Worm (Caenorhabditis elegans) whole organism, L4 larva: ENCODE measurements around the gene lrpc-1.

Experiments
- D1046.2 ChIP-seq: fragments of 200-800 bp; sonication (Bioruptor generic); IDR thresholded peaks from 2 replicates; pipeline ENCODE4 v1.3.6; 2022; ENCODE audit warnings: missing genetic modification characterization, missing compliant biosample characterization
- F26F4.8 ChIP-seq: fragments of 200-800 bp; sonication (Bioruptor generic); conservative IDR thresholded peaks from 2 replicates; pipeline ENCODE4 v1.3.6; 2022; ENCODE audit warnings: missing genetic modification characterization, missing compliant biosample characterization
- T26A8.4 ChIP-seq: fragments of 200-800 bp; sonication (Bioruptor generic); IDR thresholded peaks from 2 replicates; pipeline ENCODE4 v1.3.6; 2022; ENCODE audit warnings: missing genetic modification characterization, missing compliant biosample characterization
- Y105C5A.15 ChIP-seq: fragments of 200-800 bp; sonication (Bioruptor generic); IDR thresholded peaks from 2 replicates; pipeline ENCODE4 v1.3.6; 2022; ENCODE audit warnings: missing genetic modification characterization, missing compliant biosample characterization
- Y75B8A.6 ChIP-seq: fragments of 200-800 bp; sonication (Bioruptor generic); IDR thresholded peaks from 2 replicates; pipeline ENCODE4 v1.3.6; 2022; ENCODE audit warnings: missing genetic modification reagents, missing genetic modification characterization, missing compliant biosample characterization
- aha-1 ChIP-seq: fragments of 150-350 bp; peaks from one replicate; lab custom pipeline; 2014; ENCODE audit warnings: missing biosample characterization, missing genetic modification characterization
- aly-2 ChIP-seq: sonication (generic microtip); optimal IDR thresholded peaks from 2 replicates; lab custom pipeline; 2018; ENCODE audit warnings: missing biosample characterization, missing genetic modification characterization
- ama-1 ChIP-seq: fragments of 150-350 bp; optimal IDR thresholded peaks from 2 replicates; lab custom pipeline; 2014; ENCODE audit warnings: inconsistent platforms, mixed read lengths
- ceh-28 ChIP-seq: fragments of 150-350 bp; optimal IDR thresholded peaks from 2 replicates; lab custom pipeline; 2014; ENCODE audit warnings: missing biosample characterization, missing genetic modification reagents, missing genetic modification characterization
- ceh-32 ChIP-seq: sonication (generic microtip); optimal IDR thresholded peaks from 2 replicates; lab custom pipeline; 2016; ENCODE audit warnings: mild to moderate bottlenecking, missing genetic modification characterization, missing compliant biosample characterization; ENCODE audit not compliant: poor library complexity
- ceh-62 ChIP-seq: sonication (generic microtip); optimal IDR thresholded peaks from 2 replicates; lab custom pipeline; 2017; ENCODE audit warnings: missing biosample characterization, missing genetic modification characterization
- ceh-82 ChIP-seq: sonication (generic microtip); optimal IDR thresholded peaks from 2 replicates; lab custom pipeline; 2017; ENCODE audit warnings: missing biosample characterization, missing genetic modification characterization
- ces-1 ChIP-seq: fragments of 150-350 bp; sonication (generic microtip); optimal IDR thresholded peaks from 4 replicates; lab custom pipeline; 2014; ENCODE audit warnings: missing biosample characterization, missing genetic modification reagents, missing genetic modification characterization
- daf-16 ChIP-seq, 3 experiments: sonication (generic microtip); optimal IDR thresholded peaks; 2 replicates each; lab custom pipeline; 2016 to 2017; ENCODE audit warnings: missing genetic modification characterization in 3 of 3, missing genetic modification reagents in 3 of 3, mild to moderate bottlenecking in 2 of 3, missing compliant biosample characterization in 2 of 3, missing biosample characterization in 1 of 3, moderate library complexity in 1 of 3
- dmd-8 ChIP-seq: fragments of 200-800 bp; sonication (Bioruptor generic); IDR thresholded peaks from 2 replicates; pipeline ENCODE4 v1.3.6; 2022; ENCODE audit warnings: missing genetic modification characterization, missing compliant biosample characterization
- dmd-9 ChIP-seq: fragments of 200-800 bp; sonication (Bioruptor generic); IDR thresholded peaks from 2 replicates; pipeline ENCODE4 v1.3.6; 2022; ENCODE audit warnings: missing genetic modification reagents, missing genetic modification characterization, missing compliant biosample characterization
- dpl-1 ChIP-seq: fragments of 150-350 bp; optimal IDR thresholded peaks from 2 replicates; lab custom pipeline; 2014; ENCODE audit warnings: missing biosample characterization, missing genetic modification reagents, missing genetic modification characterization
- dve-1 ChIP-seq: sonication (generic microtip); optimal IDR thresholded peaks from 2 replicates; lab custom pipeline; 2017; ENCODE audit warnings: antibody characterized with exemption, mild to moderate bottlenecking, missing genetic modification characterization, missing compliant biosample characterization; ENCODE audit not compliant: insufficient read depth
- egl-27 ChIP-seq: sonication (generic microtip); optimal IDR thresholded peaks from 3 replicates; lab custom pipeline; 2017; ENCODE audit warnings: missing biosample characterization, missing genetic modification reagents, missing genetic modification characterization
- fkh-10 ChIP-seq: fragments of 150-350 bp; optimal IDR thresholded peaks from 2 replicates; lab custom pipeline; 2014; ENCODE audit warnings: missing biosample characterization, missing genetic modification reagents, missing genetic modification characterization
- fos-1 ChIP-seq: fragments of 150-350 bp; optimal IDR thresholded peaks from 2 replicates; lab custom pipeline; 2014; ENCODE audit warnings: missing biosample characterization, missing genetic modification characterization
- gei-8 ChIP-seq: fragments of 200-800 bp; sonication (Bioruptor generic); optimal IDR thresholded peaks from 2 replicates; lab custom pipeline; 2018; ENCODE audit warnings: mild to moderate bottlenecking, missing genetic modification characterization, missing compliant biosample characterization
- lin-13 ChIP-seq: fragments of 150-350 bp; optimal IDR thresholded peaks from 2 replicates; lab custom pipeline; 2014; ENCODE audit warnings: missing biosample characterization, missing genetic modification reagents, missing genetic modification characterization
- lin-38 ChIP-seq: fragments of 200-800 bp; sonication (Bioruptor generic); IDR thresholded peaks from 2 replicates; pipeline ENCODE4 v1.3.6; 2022; ENCODE audit warnings: missing genetic modification reagents, missing genetic modification characterization, missing compliant biosample characterization
- lin-39 ChIP-seq: fragments of 150-350 bp; optimal IDR thresholded peaks from 2 replicates; lab custom pipeline; 2014; ENCODE audit warnings: missing biosample characterization, missing genetic modification reagents, missing genetic modification characterization
- lsy-2 ChIP-seq, 2 experiments: fragments of 150-350 bp in 1 of 2; sonication (generic microtip) in 1 of 2; optimal IDR thresholded peaks; 2 replicates each; lab custom pipeline; 2014 to 2017; ENCODE audit warnings: missing biosample characterization in 2 of 2, missing genetic modification characterization in 2 of 2
- madf-9 ChIP-seq: fragments of 200-800 bp; sonication (Bioruptor generic); conservative IDR thresholded peaks from 2 replicates; pipeline ENCODE4 v1.3.6; 2022; ENCODE audit warnings: missing genetic modification reagents, missing genetic modification characterization, missing compliant biosample characterization
- mdl-1 ChIP-seq, 2 experiments: fragments of 150-350 bp in 1 of 2; sonication (generic microtip) in 1 of 2; optimal IDR thresholded peaks; 2 replicates each; lab custom pipeline; 2014 to 2017; ENCODE audit warnings: missing biosample characterization in 2 of 2, missing genetic modification characterization in 2 of 2
- mep-1 ChIP-seq: fragments of 150-350 bp; sonication (generic microtip); optimal IDR thresholded peaks from 3 replicates; lab custom pipeline; 2014; ENCODE audit warnings: missing biosample characterization, missing genetic modification characterization
- mes-2 ChIP-seq: sonication (generic microtip); optimal IDR thresholded peaks from 2 replicates; lab custom pipeline; 2016; ENCODE audit warnings: missing genotype, mild to moderate bottlenecking, missing genetic modification characterization, missing compliant biosample characterization; ENCODE audit not compliant: poor library complexity, severe bottlenecking
- mxl-2 ChIP-seq: fragments of 200-800 bp; sonication (Bioruptor generic); conservative IDR thresholded peaks from 2 replicates; pipeline ENCODE4 v1.3.6; 2022; ENCODE audit warnings: missing genetic modification reagents, missing genetic modification characterization, missing compliant biosample characterization
- mxl-3 ChIP-seq: fragments of 200-800 bp; sonication (Bioruptor generic); optimal IDR thresholded peaks from 2 replicates; lab custom pipeline; 2018; ENCODE audit warnings: mild to moderate bottlenecking, missing genetic modification characterization, missing compliant biosample characterization
- nhr-102 ChIP-seq: sonication (generic microtip); optimal IDR thresholded peaks from 2 replicates; lab custom pipeline; 2016; ENCODE audit warnings: mild to moderate bottlenecking, missing genetic modification characterization, moderate library complexity, missing compliant biosample characterization
- nhr-11 ChIP-seq: fragments of 150-350 bp; optimal IDR thresholded peaks from 2 replicates; lab custom pipeline; 2014; ENCODE audit warnings: missing biosample characterization, missing genetic modification characterization
- nhr-111 ChIP-seq: fragments of 200-800 bp; sonication (Bioruptor generic); optimal IDR thresholded peaks from 2 replicates; lab custom pipeline; 2018; ENCODE audit warnings: mild to moderate bottlenecking, missing genetic modification characterization, missing compliant biosample characterization
- nhr-237 ChIP-seq: sonication (generic microtip); optimal IDR thresholded peaks from 2 replicates; lab custom pipeline; 2017; ENCODE audit warnings: missing biosample characterization, missing genetic modification characterization
- nhr-41 ChIP-seq: fragments of 200-800 bp; sonication (Bioruptor generic); IDR thresholded peaks from 2 replicates; pipeline ENCODE4 v1.3.6; 2022; ENCODE audit warnings: missing genetic modification reagents, missing genetic modification characterization, missing compliant biosample characterization
- nhr-42 ChIP-seq: fragments of 200-800 bp; sonication (Bioruptor generic); IDR thresholded peaks from 2 replicates; pipeline ENCODE4 v1.3.6; 2022; ENCODE audit warnings: missing genetic modification characterization, missing compliant biosample characterization
- nhr-77 ChIP-seq: fragments of 150-350 bp; optimal IDR thresholded peaks from 2 replicates; lab custom pipeline; 2014; ENCODE audit warnings: missing biosample characterization, missing genetic modification characterization
- php-3 ChIP-seq: fragments of 200-800 bp; sonication (Bioruptor generic); IDR thresholded peaks from 2 replicates; pipeline ENCODE4 v1.3.6; 2022; ENCODE audit warnings: missing genetic modification reagents, missing genetic modification characterization, missing compliant biosample characterization
- rbr-2 ChIP-seq: sonication (generic microtip); optimal IDR thresholded peaks from 2 replicates; lab custom pipeline; 2016; ENCODE audit warnings: missing genotype, missing genetic modification characterization, missing compliant biosample characterization
- saeg-2 ChIP-seq: fragments of 200-800 bp; sonication (Bioruptor generic); IDR thresholded peaks from 2 replicates; pipeline ENCODE4 v1.3.6; 2022; ENCODE audit warnings: missing genetic modification reagents, missing genetic modification characterization, missing compliant biosample characterization
- sdz-12 ChIP-seq: fragments of 200-800 bp; sonication (Bioruptor generic); optimal IDR thresholded peaks from 2 replicates; lab custom pipeline; 2018; ENCODE audit warnings: mild to moderate bottlenecking, missing genetic modification characterization, missing compliant biosample characterization
- set-16 ChIP-seq: fragments of 200-800 bp; sonication (Bioruptor generic); IDR thresholded peaks from 2 replicates; pipeline ENCODE4 v1.3.6; 2022; ENCODE audit warnings: missing genetic modification reagents, missing genetic modification characterization, missing compliant biosample characterization
- skn-1 ChIP-seq: fragments of 150-350 bp; optimal IDR thresholded peaks from 2 replicates; lab custom pipeline; 2014; ENCODE audit warnings: missing biosample characterization, missing genetic modification characterization
- snpc-1.2 ChIP-seq: fragments of 200-800 bp; sonication (Bioruptor generic); IDR thresholded peaks from 2 replicates; pipeline ENCODE4 v1.3.6; 2022; ENCODE audit warnings: missing genetic modification reagents, missing genetic modification characterization, missing compliant biosample characterization
- snpc-4 ChIP-seq: fragments of 150-350 bp; optimal IDR thresholded peaks from 2 replicates; lab custom pipeline; 2014; ENCODE audit warnings: missing biosample characterization, missing genetic modification characterization
- spr-1 ChIP-seq: sonication (generic microtip); optimal IDR thresholded peaks from 2 replicates; lab custom pipeline; 2016; ENCODE audit warnings: mild to moderate bottlenecking, missing genetic modification characterization, missing compliant biosample characterization
- tag-97 ChIP-seq: fragments of 200-800 bp; sonication (Bioruptor generic); IDR thresholded peaks from 2 replicates; pipeline ENCODE4 v1.3.6; 2022; ENCODE audit warnings: missing genetic modification characterization, missing compliant biosample characterization
- tra-1 ChIP-seq: fragments of 200-800 bp; sonication (Bioruptor generic); IDR thresholded peaks from 2 replicates; pipeline ENCODE4 v1.3.6; 2022; ENCODE audit warnings: missing genetic modification reagents, missing genetic modification characterization, missing compliant biosample characterization
- unc-130 ChIP-seq: sonication (generic microtip); optimal IDR thresholded peaks from 2 replicates; lab custom pipeline; 2016; ENCODE audit warnings: missing genetic modification reagents, missing genetic modification characterization, missing compliant biosample characterization
- unc-39 ChIP-seq: sonication (generic microtip); optimal IDR thresholded peaks from 2 replicates; lab custom pipeline; 2017; ENCODE audit warnings: missing biosample characterization, missing genetic modification characterization
- zfp-2 ChIP-seq: sonication (generic microtip); optimal IDR thresholded peaks from 2 replicates; lab custom pipeline; 2016; ENCODE audit warnings: mild to moderate bottlenecking, missing genetic modification characterization, missing compliant biosample characterization

The lrpc-1 gene

ce11 chrV:5587042-5587441 lies 26.0 kb downstream of the lrpc-1 start (continued):
- TF ChIP-seq lin-13 (GFP tag; lab: Kevin White, UChicago) = no peak
- no peak for TF ChIP-seq dmd-8 (GFP tag; lab: Robert Waterston, UW)
- peak; percentile 7 for TF ChIP-seq dpl-1 (GFP tag; lab: Kevin White, UChicago)
- no peak for TF ChIP-seq ama-1 (lab: Kevin White, UChicago)
- TF ChIP-seq ceh-32 (tag; lab: Kevin White, UChicago) = no peak
- no peak for TF ChIP-seq fkh-10 (GFP tag; lab: Kevin White, UChicago)
- TF ChIP-seq gei-8 (GFP tag; lab: Kevin White, UChicago) = no peak
- TF ChIP-seq mdl-1 (tag; optimal IDR thresholded peaks at IDR 0.05; lab: Kevin White, UChicago) = no peak
- TF ChIP-seq tag-97 (GFP tag; lab: Robert Waterston, UW) = no peak
- no peak for TF ChIP-seq mes-2 (tag; lab: Kevin White, UChicago)
- no peak for TF ChIP-seq ceh-62 (tag; lab: Kevin White, UChicago)
- TF ChIP-seq rbr-2 = peak; percentile 14
- no peak for TF ChIP-seq nhr-41 (GFP tag; lab: Robert Waterston, UW)
- TF ChIP-seq daf-16 (GFP tag; optimal IDR thresholded peaks at IDR 0.05; lab: Kevin White, UChicago) = peak; percentile 39 to 65
- TF ChIP-seq daf-16 (tag; optimal IDR thresholded peaks at IDR 0.05; lab: Kevin White, UChicago) = no peak
- TF ChIP-seq spr-1 (tag; lab: Kevin White, UChicago) = no peak
- TF ChIP-seq dve-1 (tag; lab: Kevin White, UChicago) = peak; percentile 31
- TF ChIP-seq lin-39 = no peak
- peak in 1 of 2 experiments; percentile 53 for TF ChIP-seq lsy-2 (tag; optimal IDR thresholded peaks at IDR 0.05; lab: Kevin White, UChicago)
- no peak for TF ChIP-seq mxl-2 (GFP tag; lab: Robert Waterston, UW)
- TF ChIP-seq snpc-4 (tag; lab: Kevin White, UChicago) = peak; percentile 90
- no peak for TF ChIP-seq aly-2
- no peak for TF ChIP-seq snpc-1.2
- no peak for TF ChIP-seq unc-130
- TF ChIP-seq nhr-102 (tag; lab: Kevin White, UChicago) = peak; percentile 38
- TF ChIP-seq saeg-2 = no peak
- TF ChIP-seq D1046.2 (GFP tag; lab: Robert Waterston, UW) = no peak
- TF ChIP-seq nhr-11 = no peak
- peak; percentile 78 for TF ChIP-seq T26A8.4
- TF ChIP-seq lin-38 = peak; percentile 57
- TF ChIP-seq F26F4.8 (GFP tag; lab: Robert Waterston, UW) = no peak
- no peak for TF ChIP-seq sdz-12
- TF ChIP-seq ceh-82 (tag; lab: Kevin White, UChicago) = no peak
- peak; percentile 7 for TF ChIP-seq mxl-3 (GFP tag; lab: Kevin White, UChicago)
- TF ChIP-seq nhr-111 (GFP tag; lab: Kevin White, UChicago) = no peak
- no peak for TF ChIP-seq dmd-9 (GFP tag; lab: Robert Waterston, UW)
- TF ChIP-seq ces-1 (GFP tag; lab: Kevin White, UChicago) = no peak
- no peak for TF ChIP-seq zfp-2 (tag; lab: Kevin White, UChicago)
- no peak for TF ChIP-seq nhr-77
- no peak for TF ChIP-seq fos-1
- no peak for TF ChIP-seq php-3 (GFP tag; lab: Robert Waterston, UW)
- peak; percentile 29; the same call in 1 of the 2 replicates for TF ChIP-seq set-16 (GFP tag; lab: Robert Waterston, UW)
- no peak for TF ChIP-seq nhr-42 (GFP tag; lab: Robert Waterston, UW)
- TF ChIP-seq Y105C5A.15 (GFP tag; lab: Robert Waterston, UW) = 0 out of 2 replicates have a peak, but pooled peaks have one; percentile 9
- no peak for TF ChIP-seq ceh-28
- TF ChIP-seq madf-9 (GFP tag; lab: Robert Waterston, UW) = no peak
- TF ChIP-seq aha-1 (tag; lab: Kevin White, UChicago) = no peak
- no peak for TF ChIP-seq unc-39 (tag; lab: Kevin White, UChicago)
- no peak for TF ChIP-seq tra-1 (GFP tag; lab: Robert Waterston, UW)
- no peak for TF ChIP-seq nhr-237 (tag; lab: Kevin White, UChicago)
- no peak for TF ChIP-seq Y75B8A.6 (GFP tag; lab: Robert Waterston, UW)
- no peak for TF ChIP-seq skn-1 (tag; lab: Kevin White, UChicago)
- TF ChIP-seq mep-1 = no peak
- no peak for TF ChIP-seq egl-27 (tag; lab: Kevin White, UChicago)
